Worm (Caenorhabditis elegans): Measurements from ENCODE around the gene fbxc-55.
"Not testable (repeated sequence)": the region's sequence is repeated elsewhere in the genome, so short reads cannot be mapped to it uniquely, and the experiment has no call there.

Gene fbxc-55

ce11 chrII:3202519-3202918 is 32.5 kb upstream of the fbxc-55 start, which contains the start of gene sri-53:
Gene sri-53 (minus strand): TSS chrII:3202619.
- TF ChIP-seq hmg-1.2 (GFP tag; IDR thresholded peaks at IDR 0.05) = no peak
- no peak for TF ChIP-seq ztf-25 (GFP tag; IDR thresholded peaks at IDR 0.05)
- TF ChIP-seq rcor-1 (GFP tag; IDR thresholded peaks at IDR 0.05) = no peak
- TF ChIP-seq tbp1 (GFP tag; optimal IDR thresholded peaks at IDR 0.05) = no peak
- no peak for TF ChIP-seq tbx-9 (tag; optimal IDR thresholded peaks at IDR 0.05; ENCODE audit: borderline replicate concordance)
- TF ChIP-seq let-607 (tag; optimal IDR thresholded peaks at IDR 0.05) = no peak
- TF ChIP-seq attf-3 (GFP tag; conservative IDR thresholded peaks at IDR 0.05) = no peak
- TF ChIP-seq nfya-2 (GFP tag; IDR thresholded peaks at IDR 0.05) = no peak

- TF ChIP-seq ztf-25 (GFP tag; IDR thresholded peaks at IDR 0.05); attf-5 (GFP tag; optimal IDR thresholded peaks at IDR 0.05); athp-1 (tag; optimal IDR thresholded peaks at IDR 0.05): not testable (repeated sequence)
These were observed 31.3 kb upstream of the fbxc-55 start, which contains the start of gene sri-48 for ce11 chrII:3201242-3201641. Gene sri-48 (minus strand): TSS chrII:3201342.

ce11 chrII:3198998-3199397 is 29.0 kb upstream of the fbxc-55 start, which contains the start of gene sri-51:
Gene sri-51 (minus strand): TSS chrII:3199098.
- no peak for TF ChIP-seq egl-18 (GFP tag; IDR thresholded peaks at IDR 0.05)

- no peak for TF ChIP-seq B0261.1 (tag; optimal IDR thresholded peaks at IDR 0.05)
- no peak for TF ChIP-seq C17E4.6 (GFP tag; IDR thresholded peaks at IDR 0.05)
- no peak for TF ChIP-seq lin-40 (tag; optimal IDR thresholded peaks at IDR 0.05)
- TF ChIP-seq madf-6 (GFP tag; IDR thresholded peaks at IDR 0.05) = no peak
- no peak for TF ChIP-seq F22D6.2 (tag; optimal IDR thresholded peaks at IDR 0.05)
- TF ChIP-seq attf-5 (GFP tag; optimal IDR thresholded peaks at IDR 0.05) = no peak
- TF ChIP-seq Y53G8AR.9 (GFP tag; conservative IDR thresholded peaks at IDR 0.05) = no peak
- TF ChIP-seq bed-1 (GFP tag; IDR thresholded peaks at IDR 0.05) = no peak
- TF ChIP-seq T07F8.4 (tag; optimal IDR thresholded peaks at IDR 0.05) = no peak
- no peak for TF ChIP-seq lsl-1 (GFP tag; optimal IDR thresholded peaks at IDR 0.05)
- no peak for TF ChIP-seq ccch-3 (GFP tag; optimal IDR thresholded peaks at IDR 0.05)
These were observed 27.0 kb upstream of the fbxc-55 start, which contains the start of gene gcy-15 for ce11 chrII:3196966-3197365. Gene gcy-15 (minus strand): TSS chrII:3197066.

ce11 chrII:3195739-3196138 is 25.8 kb upstream of the fbxc-55 start:
- TF ChIP-seq F22D6.2 (tag; optimal IDR thresholded peaks at IDR 0.05) (no peak), zfh-2 (GFP tag; conservative IDR thresholded peaks at IDR 0.05) (peak; percentile 69; the same call in 1 of the 2 replicates), madf-3 (GFP tag; IDR thresholded peaks at IDR 0.05) (no peak), snpc-4 (GFP tag; optimal IDR thresholded peaks at IDR 0.05) (no peak), snpc-4 (tag; optimal IDR thresholded peaks at IDR 0.05) (peak in 1 of 4 experiments; percentile 68), athp-1 (tag; optimal IDR thresholded peaks at IDR 0.05) (no peak), mxl-1 (tag; optimal IDR thresholded peaks at IDR 0.05) (no peak)

- not testable (repeated sequence) for TF ChIP-seq madf-10 (tag; optimal IDR thresholded peaks at IDR 0.05); egrh-3 (GFP tag; IDR thresholded peaks at IDR 0.05); D2030.7 (GFP tag; IDR thresholded peaks at IDR 0.05)
These were observed 21.6 kb upstream of the fbxc-55 start, which contains the start of gene Y27F2A.9 for ce11 chrII:3191544-3191943. Gene Y27F2A.9 (minus strand): TSS chrII:3191644.
